Worm (Caenorhabditis elegans): ENCODE results near the gene bus-8B.
A peak's percentile ranks its signal among the peaks of the same experiment; 100 is the strongest.

Gene bus-8B

ce11 chrX:5522769-5523601, 29.9 kb downstream of the bus-8B start, which contains the start of gene mboa-3:
mboa-3 (minus strand) TSS chrX:5522819.
- no peak for TF ChIP-seq hmg-20 (GFP tag; IDR thresholded peaks at IDR 0.05)
- TF ChIP-seq gei-17 (GFP tag; optimal IDR thresholded peaks at IDR 0.05), result no peak
- TF ChIP-seq ets-4 (GFP tag; optimal IDR thresholded peaks at IDR 0.05), result peak; percentile 27
- no peak for TF ChIP-seq aptf-3 (GFP tag; IDR thresholded peaks at IDR 0.05)
- TF ChIP-seq egl-44 (GFP tag; IDR thresholded peaks at IDR 0.05), result no peak
- TF ChIP-seq nhr-80 (tag; optimal IDR thresholded peaks at IDR 0.05), result peak; percentile 83
- TF ChIP-seq ceh-58 (GFP tag; IDR thresholded peaks at IDR 0.05), result no peak
- TF ChIP-seq atf-7 (tag; optimal IDR thresholded peaks at IDR 0.05), result peak; percentile 7
- 0 out of 2 replicates have a peak, but pooled peaks have one; percentile 47 for TF ChIP-seq Y56A3A.18 (GFP tag; IDR thresholded peaks at IDR 0.05)
- TF ChIP-seq dox-1 (GFP tag; IDR thresholded peaks at IDR 0.05), result peak; percentile 45; the same call in 1 of the 2 replicates
- no peak for TF ChIP-seq tbx-9 (tag; optimal IDR thresholded peaks at IDR 0.05; ENCODE audit: borderline replicate concordance)
- peak; percentile 27 for TF ChIP-seq ztf-22 (GFP tag; optimal IDR thresholded peaks at IDR 0.05)
- no peak for TF ChIP-seq cebp-1 (GFP tag; IDR thresholded peaks at IDR 0.05)
- TF ChIP-seq cebp-1 (tag; optimal IDR thresholded peaks at IDR 0.05), result peak; percentile 49
- peak; percentile 35; the same call in 1 of the 2 replicates for TF ChIP-seq nfyb-1 (GFP tag; IDR thresholded peaks at IDR 0.05)
- no peak for TF ChIP-seq F57A8.1 (GFP tag; optimal IDR thresholded peaks at IDR 0.05)
- peak; percentile 46; the same call in 1 of the 2 replicates for TF ChIP-seq B0336.3 (GFP tag; IDR thresholded peaks at IDR 0.05)

- no peak for TF ChIP-seq Y53F4B.3 (GFP tag; IDR thresholded peaks at IDR 0.05)
- no peak for TF ChIP-seq lir-1 (GFP tag; conservative IDR thresholded peaks at IDR 0.05)
- no peak for TF ChIP-seq hlh-26 (GFP tag; conservative IDR thresholded peaks at IDR 0.05)
- peak; percentile 82 for TF ChIP-seq nhr-80 (tag; optimal IDR thresholded peaks at IDR 0.05)
These were observed 31.1 kb downstream of the bus-8B start for ce11 chrX:5524260-5524659.

- TF ChIP-seq nfya-1 (tag; optimal IDR thresholded peaks at IDR 0.05; ENCODE audit: borderline replicate concordance, insufficient read depth) (no peak), let-526 (GFP tag; IDR thresholded peaks at IDR 0.05) (no peak), aptf-3 (GFP tag; IDR thresholded peaks at IDR 0.05) (no peak), efl-1 (GFP tag; optimal IDR thresholded peaks at IDR 0.05) (no peak), lin-26 (GFP tag; IDR thresholded peaks at IDR 0.05) (no peak), lsl-1 (GFP tag; optimal IDR thresholded peaks at IDR 0.05) (no peak), akir-1 (GFP tag; optimal IDR thresholded peaks at IDR 0.05) (no peak), unc-130 (GFP tag; optimal IDR thresholded peaks at IDR 0.05) (no peak), gei-17 (GFP tag; optimal IDR thresholded peaks at IDR 0.05) (no peak), tlf-1 (GFP tag; optimal IDR thresholded peaks at IDR 0.05) (no peak), ztf-26 (tag; optimal IDR thresholded peaks at IDR 0.05) (no peak), mes-4 (tag; optimal IDR thresholded peaks at IDR 0.05) (no peak), D2030.7 (GFP tag; IDR thresholded peaks at IDR 0.05) (no peak), mel-28 (tag; optimal IDR thresholded peaks at IDR 0.05; ENCODE audit: borderline replicate concordance) (no peak), F39B2.1 (GFP tag; IDR thresholded peaks at IDR 0.05) (no peak)
These were observed 45.3 kb downstream of the bus-8B start, which contains the start of gene lgx-1 for ce11 chrX:5538416-5538815. lgx-1 (minus strand) TSS chrX:5538516.

- no peak for TF ChIP-seq zim-3 (tag; optimal IDR thresholded peaks at IDR 0.05)
- TF ChIP-seq egl-44 (GFP tag; IDR thresholded peaks at IDR 0.05), result no peak
- no peak for TF ChIP-seq snpc-3.4 (tag; optimal IDR thresholded peaks at IDR 0.05)
- no peak for TF ChIP-seq ets-4 (GFP tag; optimal IDR thresholded peaks at IDR 0.05)
- TF ChIP-seq nhr-90 (tag; optimal IDR thresholded peaks at IDR 0.05), result no peak
- no peak for TF ChIP-seq ztf-6 (GFP tag; IDR thresholded peaks at IDR 0.05)
- TF ChIP-seq unc-130 (GFP tag; optimal IDR thresholded peaks at IDR 0.05), result no peak
- TF ChIP-seq dpff-1 (tag; optimal IDR thresholded peaks at IDR 0.05), result no peak
- TF ChIP-seq madf-8 (GFP tag; conservative IDR thresholded peaks at IDR 0.05), result no peak
These were observed 50.5 kb downstream of the bus-8B start, which contains the start of gene C54G7.1 for ce11 chrX:5543651-5544050. C54G7.1 (plus strand) TSS chrX:5543951.

All from whole organism, young adult.